Worm (Caenorhabditis elegans) whole organism, L4 larva: ENCODE results near the gene T04C12.33.

ENCODE experiments used
- R02D3.7 ChIP-seq: fragments of 150-350 bp; sonication (generic microtip); optimal IDR thresholded peaks from 3 replicates; lab custom pipeline; 2014; ENCODE audit warnings: missing biosample characterization, missing genetic modification characterization
- aly-2 ChIP-seq: sonication (generic microtip); optimal IDR thresholded peaks from 2 replicates; lab custom pipeline; 2018; ENCODE audit warnings: missing biosample characterization, missing genetic modification characterization
- attf-4 ChIP-seq: sonication (generic microtip); optimal IDR thresholded peaks from 3 replicates; lab custom pipeline; 2017; ENCODE audit warnings: missing biosample characterization, missing genetic modification characterization
- ceh-20 ChIP-seq: fragments of 200-800 bp; sonication (Bioruptor generic); IDR thresholded peaks from 2 replicates; pipeline ENCODE4 v1.3.6; 2022; ENCODE audit warnings: missing genetic modification reagents, missing genetic modification characterization, missing compliant biosample characterization
- ceh-28 ChIP-seq: fragments of 150-350 bp; optimal IDR thresholded peaks from 2 replicates; lab custom pipeline; 2014; ENCODE audit warnings: missing biosample characterization, missing genetic modification reagents, missing genetic modification characterization
- ceh-62 ChIP-seq: sonication (generic microtip); optimal IDR thresholded peaks from 2 replicates; lab custom pipeline; 2017; ENCODE audit warnings: missing biosample characterization, missing genetic modification characterization
- cey-2 ChIP-seq: sonication (generic microtip); optimal IDR thresholded peaks from 3 replicates; lab custom pipeline; 2017; ENCODE audit warnings: missing genetic modification characterization, mild to moderate bottlenecking, missing compliant biosample characterization, antibody characterized with exemption, borderline replicate concordance; ENCODE audit not compliant: insufficient read depth
- dmd-6 ChIP-seq: fragments of 200-800 bp; sonication (Bioruptor generic); IDR thresholded peaks from 2 replicates; pipeline ENCODE4 v1.3.6; 2022; ENCODE audit warnings: missing genetic modification reagents, missing genetic modification characterization, missing compliant biosample characterization
- dpl-1 ChIP-seq: fragments of 150-350 bp; optimal IDR thresholded peaks from 2 replicates; lab custom pipeline; 2014; ENCODE audit warnings: missing biosample characterization, missing genetic modification reagents, missing genetic modification characterization
- egl-43 ChIP-seq: fragments of 200-800 bp; sonication (Bioruptor generic); IDR thresholded peaks from 2 replicates; pipeline ENCODE4 v1.3.6; 2022; ENCODE audit warnings: missing genetic modification reagents, missing genetic modification characterization, missing compliant biosample characterization
- lin-1 ChIP-seq: fragments of 200-800 bp; sonication (Bioruptor generic); IDR thresholded peaks from 2 replicates; pipeline ENCODE4 v1.3.6; 2022; ENCODE audit warnings: missing genetic modification reagents, missing genetic modification characterization, missing compliant biosample characterization
- lin-13 ChIP-seq: fragments of 150-350 bp; optimal IDR thresholded peaks from 2 replicates; lab custom pipeline; 2014; ENCODE audit warnings: missing biosample characterization, missing genetic modification reagents, missing genetic modification characterization
- lin-29 ChIP-seq: fragments of 200-800 bp; sonication (Bioruptor generic); IDR thresholded peaks from 2 replicates; pipeline ENCODE4 v1.3.6; 2022; ENCODE audit warnings: missing genetic modification reagents, missing genetic modification characterization, missing compliant biosample characterization
- lsy-2 ChIP-seq, 2 experiments: fragments of 150-350 bp in 1 of 2; sonication (generic microtip) in 1 of 2; optimal IDR thresholded peaks; 2 replicates each; lab custom pipeline; 2014 to 2017; ENCODE audit warnings: missing biosample characterization in 2 of 2, missing genetic modification characterization in 2 of 2
- madf-5 ChIP-seq, 2 experiments: fragments of 200-800 bp; sonication (Bioruptor generic); IDR thresholded peaks; 2 replicates each; pipeline ENCODE4 v1.3.6; 2022; ENCODE audit warnings: missing compliant biosample characterization in 2 of 2, missing genetic modification characterization in 2 of 2
- nhr-11 ChIP-seq: fragments of 150-350 bp; optimal IDR thresholded peaks from 2 replicates; lab custom pipeline; 2014; ENCODE audit warnings: missing biosample characterization, missing genetic modification characterization
- nhr-25 ChIP-seq: sonication (generic microtip); optimal IDR thresholded peaks from 2 replicates; lab custom pipeline; 2017; ENCODE audit warnings: missing genetic modification characterization, mild to moderate bottlenecking, missing compliant biosample characterization, antibody characterized with exemption, moderate library complexity, borderline replicate concordance; ENCODE audit not compliant: insufficient read depth
- nhr-42 ChIP-seq: fragments of 200-800 bp; sonication (Bioruptor generic); IDR thresholded peaks from 2 replicates; pipeline ENCODE4 v1.3.6; 2022; ENCODE audit warnings: missing genetic modification characterization, missing compliant biosample characterization
- nhr-48 ChIP-seq: sonication (generic microtip); optimal IDR thresholded peaks from 2 replicates; lab custom pipeline; 2016; ENCODE audit warnings: mild to moderate bottlenecking, missing genetic modification characterization, missing compliant biosample characterization
- nhr-76 ChIP-seq: fragments of 150-350 bp; optimal IDR thresholded peaks from 2 replicates; lab custom pipeline; 2014; ENCODE audit warnings: missing biosample characterization, missing genetic modification characterization
- nhr-77 ChIP-seq: fragments of 150-350 bp; optimal IDR thresholded peaks from 2 replicates; lab custom pipeline; 2014; ENCODE audit warnings: missing biosample characterization, missing genetic modification characterization
- sdz-12 ChIP-seq: fragments of 200-800 bp; sonication (Bioruptor generic); optimal IDR thresholded peaks from 2 replicates; lab custom pipeline; 2018; ENCODE audit warnings: mild to moderate bottlenecking, missing genetic modification characterization, missing compliant biosample characterization
- snpc-1.2 ChIP-seq: fragments of 200-800 bp; sonication (Bioruptor generic); IDR thresholded peaks from 2 replicates; pipeline ENCODE4 v1.3.6; 2022; ENCODE audit warnings: missing genetic modification reagents, missing genetic modification characterization, missing compliant biosample characterization
- snpc-4 ChIP-seq: fragments of 150-350 bp; optimal IDR thresholded peaks from 2 replicates; lab custom pipeline; 2014; ENCODE audit warnings: missing biosample characterization, missing genetic modification characterization
- tra-1 ChIP-seq: fragments of 200-800 bp; sonication (Bioruptor generic); IDR thresholded peaks from 2 replicates; pipeline ENCODE4 v1.3.6; 2022; ENCODE audit warnings: missing genetic modification reagents, missing genetic modification characterization, missing compliant biosample characterization
- unc-130 ChIP-seq: sonication (generic microtip); optimal IDR thresholded peaks from 2 replicates; lab custom pipeline; 2016; ENCODE audit warnings: missing genetic modification reagents, missing genetic modification characterization, missing compliant biosample characterization
- vab-7 ChIP-seq: fragments of 200-800 bp; sonication (Bioruptor generic); IDR thresholded peaks from 2 replicates; pipeline ENCODE4 v1.3.6; 2022; ENCODE audit warnings: missing genetic modification reagents, missing genetic modification characterization, missing compliant biosample characterization
- zip-11 ChIP-seq: fragments of 200-800 bp; sonication (Bioruptor generic); IDR thresholded peaks from 2 replicates; pipeline ENCODE4 v1.3.6; 2022; ENCODE audit warnings: missing genetic modification characterization, missing compliant biosample characterization

T04C12.33 gene

DNA sequence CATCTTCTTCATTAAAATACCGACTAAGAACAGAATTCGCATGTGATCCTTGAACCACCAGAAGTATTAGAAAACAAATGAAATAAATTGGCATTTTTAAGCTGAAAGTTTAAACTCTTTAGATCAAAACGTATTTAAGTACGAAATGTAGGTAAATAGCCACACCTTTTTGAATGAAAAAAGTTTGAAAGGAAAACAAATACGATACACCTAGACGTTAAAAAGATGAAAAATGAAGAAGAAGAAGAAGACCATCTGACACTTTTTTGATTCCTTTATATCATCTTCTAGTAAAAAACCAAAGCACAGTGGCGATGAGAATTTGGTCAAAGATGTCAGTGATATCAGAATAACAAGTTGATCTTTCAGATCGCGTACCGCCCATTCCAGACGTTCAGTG lies 43.9 kb downstream of the T04C12.33 start, which contains the start of gene Y42A5A.3:
Gene Y42A5A.3 (minus strand): TSS at position 101 of the 400 bp plus-strand sequence.
- no peak for TF ChIP-seq dmd-6 (GFP tag; lab: Robert Waterston, UW)
- TF ChIP-seq nhr-25 (tag; lab: Kevin White, UChicago): no peak
- TF ChIP-seq madf-5 (GFP tag; IDR thresholded peaks at IDR 0.05; lab: Robert Waterston, UW): no peak
- no peak for TF ChIP-seq R02D3.7
- no peak for TF ChIP-seq aly-2 (tag; lab: Kevin White, UChicago)
- TF ChIP-seq snpc-1.2 (GFP tag; lab: Robert Waterston, UW): no peak
- TF ChIP-seq lsy-2 (tag; optimal IDR thresholded peaks at IDR 0.05; lab: Kevin White, UChicago): no peak
- no peak for TF ChIP-seq ceh-62 (tag; lab: Kevin White, UChicago)
- TF ChIP-seq nhr-11: no peak
- TF ChIP-seq, all 104 proteins: peak for 0

DNA sequence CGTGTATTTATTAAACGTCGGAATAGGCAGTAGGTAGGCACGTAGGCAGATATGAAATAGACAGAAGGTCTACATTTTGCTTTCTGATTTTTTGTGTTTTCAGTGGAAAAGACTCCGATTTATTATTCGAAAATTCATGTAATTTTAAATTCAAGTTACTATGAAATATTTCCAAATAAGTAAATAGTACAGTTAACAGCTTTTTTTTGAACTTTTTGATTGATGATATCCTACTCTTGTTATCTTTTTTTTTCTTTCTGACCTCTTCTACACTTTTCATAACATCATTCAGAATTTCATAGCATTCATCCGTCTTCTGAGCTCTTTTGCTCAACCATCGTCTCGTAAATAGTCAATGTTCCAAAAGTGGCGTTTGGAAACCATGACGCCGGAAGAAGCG lies 46.6 kb downstream of the T04C12.33 start, which contains the start of gene cdkl-1:
Gene cdkl-1 (plus strand): TSS at position 301 of the 400 bp plus-strand sequence.
- TF ChIP-seq dpl-1 (GFP tag; lab: Kevin White, UChicago): no peak
- no peak for TF ChIP-seq nhr-77 (tag; lab: Kevin White, UChicago)
- no peak for TF ChIP-seq ceh-20 (GFP tag; lab: Robert Waterston, UW)
- no peak for TF ChIP-seq tra-1 (GFP tag; lab: Robert Waterston, UW)
- no peak for TF ChIP-seq nhr-48 (tag; lab: Kevin White, UChicago)
- no peak for TF ChIP-seq cey-2
- no peak for TF ChIP-seq vab-7 (GFP tag; lab: Robert Waterston, UW)
- no peak for TF ChIP-seq snpc-4 (tag; lab: Kevin White, UChicago)
- TF ChIP-seq egl-43: no peak
- TF ChIP-seq unc-130 (GFP tag; lab: Kevin White, UChicago): no peak
- TF ChIP-seq sdz-12 (GFP tag; lab: Kevin White, UChicago): no peak
- no peak for TF ChIP-seq ceh-28 (tag; lab: Kevin White, UChicago)
- TF ChIP-seq lin-1 (GFP tag; lab: Robert Waterston, UW): no peak
- no peak for TF ChIP-seq snpc-1.2 (GFP tag; lab: Robert Waterston, UW)
- no peak for TF ChIP-seq lin-13 (GFP tag; lab: Kevin White, UChicago)
- TF ChIP-seq zip-11: no peak
- no peak for TF ChIP-seq attf-4 (tag; lab: Kevin White, UChicago)
- no peak for TF ChIP-seq nhr-76
- no peak for TF ChIP-seq lin-29 (GFP tag; lab: Robert Waterston, UW)
- TF ChIP-seq nhr-42 (GFP tag; lab: Robert Waterston, UW): no peak
